Worm (Caenorhabditis elegans): ENCODE results near the gene gid-7.

Gene gid-7

ce11 chrV:3711544-3711943, 45.3 kb downstream of the gid-7 start:
- TF ChIP-seq unc-62 (GFP tag; optimal IDR thresholded peaks at IDR 0.05) = no peak

ce11 chrV:3706893-3707292, 50.0 kb downstream of the gid-7 start:
- no peak for TF ChIP-seq unc-62 (GFP tag; optimal IDR thresholded peaks at IDR 0.05)

- no peak for TF ChIP-seq unc-62 (GFP tag; optimal IDR thresholded peaks at IDR 0.05)
Observed at ce11 chrV:3706167-3706566, 50.7 kb downstream of the gid-7 start.

DNA sequence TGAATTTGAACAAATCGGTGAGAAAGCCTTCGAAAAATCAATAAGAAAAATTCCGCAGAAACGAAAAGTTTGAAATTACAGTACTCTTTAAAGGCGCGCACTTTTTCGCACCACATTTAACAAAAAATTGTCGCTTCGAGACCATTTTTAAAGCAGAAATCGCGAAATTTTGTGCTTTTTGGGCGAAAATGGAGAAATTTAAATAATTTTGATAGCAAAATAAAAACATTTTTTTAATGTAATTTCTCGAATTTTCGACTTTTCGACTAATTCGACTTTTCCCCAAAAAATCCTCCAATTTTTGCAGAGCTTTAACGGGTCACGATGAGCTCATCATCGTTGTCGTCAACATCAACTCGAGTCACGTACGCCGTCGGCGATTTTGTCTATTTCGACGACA, 52.2 kb downstream of the gid-7 start, which contains the start of gene lin-40:
TSS of gene lin-40 (plus strand) at position 301 of the 400 bp plus-strand sequence.
- TF ChIP-seq unc-62 (GFP tag; optimal IDR thresholded peaks at IDR 0.05) = no peak

DNA sequence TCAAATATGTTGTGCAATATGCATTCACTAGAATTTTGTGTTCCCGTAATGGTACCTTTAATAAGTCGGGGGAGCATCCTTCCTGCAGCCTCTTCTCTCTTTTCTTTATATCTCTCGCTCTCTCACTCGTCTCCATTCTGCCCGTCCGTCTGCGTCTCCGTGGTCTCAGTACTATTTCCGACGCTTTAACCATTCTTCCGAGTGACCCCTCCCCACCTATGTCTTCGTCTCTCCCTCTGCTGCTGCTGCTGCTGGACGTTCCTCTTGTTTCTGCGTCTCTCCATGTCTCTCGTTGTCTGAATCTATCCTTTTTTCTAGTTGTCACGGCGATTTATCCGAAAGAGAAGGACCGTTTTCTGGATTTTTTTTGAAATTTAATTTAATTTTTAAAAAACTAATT, 53.0 kb downstream of the gid-7 start:
- no peak for TF ChIP-seq unc-62 (GFP tag; optimal IDR thresholded peaks at IDR 0.05)

ce11 chrV:3702998-3703397, 53.9 kb downstream of the gid-7 start:
- no peak for TF ChIP-seq unc-62 (GFP tag; optimal IDR thresholded peaks at IDR 0.05)

Data from whole organism, dauer.